Fruit fly (Drosophila melanogaster) whole organism, adult: ENCODE results near the gene Chc.

Source experiments
- CG11617 ChIP-seq: fragments of 200-800 bp; sonication (Bioruptor generic); optimal IDR thresholded peaks from 2 replicates; lab custom pipeline; 2017; ENCODE audit warnings: mild to moderate bottlenecking, missing biosample characterization, missing genetic modification reagents, missing genetic modification characterization
- CG12768 ChIP-seq: fragments of 200-800 bp; sonication (Bioruptor generic); optimal IDR thresholded peaks from 2 replicates; lab custom pipeline; 2017; ENCODE audit warnings: missing biosample characterization, missing genetic modification characterization, mild to moderate bottlenecking, moderate library complexity, missing genetic modification reagents
- CG14711 ChIP-seq: fragments of 200-800 bp; sonication (Bioruptor generic); optimal IDR thresholded peaks from 2 replicates; lab custom pipeline; 2018; ENCODE audit warnings: missing biosample characterization, mild to moderate bottlenecking, missing genetic modification characterization, moderate library complexity
- CG1620 ChIP-seq: fragments of 200-800 bp; sonication (Bioruptor generic); optimal IDR thresholded peaks from 2 replicates; lab custom pipeline; 2016; ENCODE audit warnings: missing biosample characterization, missing genetic modification characterization
- CG33017 ChIP-seq: fragments of 200-800 bp; sonication (Bioruptor generic); optimal IDR thresholded peaks from 2 replicates; lab custom pipeline; 2018; ENCODE audit warnings: missing biosample characterization, mild to moderate bottlenecking, missing genetic modification characterization, moderate library complexity
- CG5204 ChIP-seq: fragments of 200-800 bp; sonication (Bioruptor generic); optimal IDR thresholded peaks from 2 replicates; lab custom pipeline; 2016; ENCODE audit warnings: missing biosample characterization, missing genetic modification characterization
- CG7045 ChIP-seq: fragments of 200-800 bp; sonication (Bioruptor generic); optimal IDR thresholded peaks from 2 replicates; lab custom pipeline; 2017; ENCODE audit warnings: missing biosample characterization, mild to moderate bottlenecking, missing genetic modification characterization
- CG7101 ChIP-seq: fragments of 200-800 bp; sonication (Bioruptor generic); optimal IDR thresholded peaks from 2 replicates; lab custom pipeline; 2018; ENCODE audit warnings: missing biosample characterization, mild to moderate bottlenecking, missing genetic modification characterization, moderate library complexity
- Clk ChIP-seq: fragments of 200-800 bp; sonication (Bioruptor generic); optimal IDR thresholded peaks from 2 replicates; lab custom pipeline; 2017; ENCODE audit warnings: missing biosample characterization, missing genetic modification characterization
- Crg-1 ChIP-seq: fragments of 200-800 bp; sonication (Bioruptor generic); optimal IDR thresholded peaks from 2 replicates; lab custom pipeline; 2016; ENCODE audit warnings: missing biosample characterization, missing genetic modification characterization
- Hr96 ChIP-seq: fragments of 200-800 bp; sonication (Bioruptor generic); optimal IDR thresholded peaks from 2 replicates; lab custom pipeline; 2016; ENCODE audit warnings: missing biosample characterization, missing genetic modification characterization
- Mnt ChIP-seq: fragments of 200-800 bp; sonication (Bioruptor generic); optimal IDR thresholded peaks from 2 replicates; lab custom pipeline; 2016; ENCODE audit warnings: missing biosample characterization, mild to moderate bottlenecking, missing genetic modification characterization
- bab1 ChIP-seq: fragments of 200-800 bp; sonication (Bioruptor generic); optimal IDR thresholded peaks from 3 replicates; lab custom pipeline; 2019; ENCODE audit warnings: missing biosample characterization, mild to moderate bottlenecking, missing genetic modification characterization, moderate library complexity
- cic ChIP-seq: fragments of 200-800 bp; sonication (Bioruptor generic); optimal IDR thresholded peaks from 2 replicates; lab custom pipeline; 2017; ENCODE audit warnings: missing biosample characterization, mild to moderate bottlenecking, missing genetic modification characterization, moderate library complexity
- cnc ChIP-seq, 2 experiments: fragments of >200 bp; optimal IDR thresholded peaks; 2 replicates each; lab custom pipeline; 2017
- kay ChIP-seq: fragments of 200-800 bp; sonication (Bioruptor generic); peaks from one replicate; lab custom pipeline; 2016; ENCODE audit warnings: missing biosample characterization, missing genetic modification characterization, borderline replicate concordance
- ovo ChIP-seq: fragments of 200-800 bp; sonication (Bioruptor generic); optimal IDR thresholded peaks from 2 replicates; lab custom pipeline; 2016; ENCODE audit warnings: missing biosample characterization, missing genetic modification characterization
- pad ChIP-seq: fragments of 200-800 bp; sonication (Bioruptor generic); optimal IDR thresholded peaks from 3 replicates; lab custom pipeline; 2017; ENCODE audit warnings: missing biosample characterization, missing genetic modification characterization, mild to moderate bottlenecking, moderate library complexity, missing genetic modification reagents
- tj ChIP-seq: fragments of 200-800 bp; sonication (Bioruptor generic); optimal IDR thresholded peaks from 3 replicates; lab custom pipeline; 2017; ENCODE audit warnings: missing biosample characterization, mild to moderate bottlenecking, missing genetic modification characterization, moderate library complexity
- toe ChIP-seq: fragments of 200-800 bp; sonication (Bioruptor generic); optimal IDR thresholded peaks from 2 replicates; lab custom pipeline; 2016; ENCODE audit warnings: missing biosample characterization, missing genetic modification characterization

Gene Chc

dm6 chrX:15816127-15816526 lies 19.2 kb downstream of the Chc start:
- TF ChIP-seq Mnt (no peak), Clk (GFP tag; lab: Kevin White, UChicago) (no peak), CG7045 (no peak), cic (GFP tag; lab: Kevin White, UChicago) (no peak), pad (GFP tag; lab: Kevin White, UChicago) (no peak), toe (no peak), Crg-1 (GFP tag; lab: Kevin White, UChicago) (no peak), CG7101 (no peak), cnc (optimal IDR thresholded peaks at IDR 0.05; lab: Kevin White, UChicago) (no peak), CG12768 (GFP tag; lab: Kevin White, UChicago) (no peak), CG11617 (no peak), CG5204 (GFP tag; lab: Kevin White, UChicago) (no peak), CG33017 (tag; lab: Kevin White, UChicago) (no peak), Hr96 (GFP tag; lab: Kevin White, UChicago) (no peak), CG1620 (GFP tag; lab: Kevin White, UChicago) (no peak), kay (GFP tag; lab: Kevin White, UChicago) (no peak)

- TF ChIP-seq ovo (GFP tag; lab: Kevin White, UChicago) (no peak), CG1620 (GFP tag; lab: Kevin White, UChicago) (no peak), tj (peak; percentile 86), kay (GFP tag; lab: Kevin White, UChicago) (no peak)
Observed at dm6 chrX:15814485-15814884, 20.8 kb downstream of the Chc start.

- TF ChIP-seq tj = peak; percentile 22
- peak; percentile 93 for TF ChIP-seq kay (GFP tag; lab: Kevin White, UChicago)
- TF ChIP-seq Mnt = no peak
- TF ChIP-seq ovo (GFP tag; lab: Kevin White, UChicago) = peak; percentile 18
Observed at dm6 chrX:15813224-15813623, 22.1 kb downstream of the Chc start.

dm6 chrX:15812615-15812995 lies 22.7 kb downstream of the Chc start:
- TF ChIP-seq kay (GFP tag; lab: Kevin White, UChicago) = peak; percentile 75
- TF ChIP-seq CG12768 (GFP tag; lab: Kevin White, UChicago) = no peak
- TF ChIP-seq bab1 (GFP tag; lab: Kevin White, UChicago) = no peak

dm6 chrX:15811666-15812614 lies 23.4 kb downstream of the Chc start:
- TF ChIP-seq CG33017 (tag; lab: Kevin White, UChicago) (no peak), CG7045 (no peak), pad (GFP tag; lab: Kevin White, UChicago) (peak; percentile 1), tj (peak; percentile 82), ovo (GFP tag; lab: Kevin White, UChicago) (no peak), Clk (GFP tag; lab: Kevin White, UChicago) (no peak), CG14711 (tag; lab: Kevin White, UChicago) (peak; percentile 65), kay (GFP tag; lab: Kevin White, UChicago) (peak; percentile 80), cnc (optimal IDR thresholded peaks at IDR 0.05; lab: Kevin White, UChicago) (no peak), CG7101 (peak; percentile 27), bab1 (GFP tag; lab: Kevin White, UChicago) (peak; percentile 78), CG12768 (GFP tag; lab: Kevin White, UChicago) (peak; percentile 3), CG11617 (peak; percentile 44), cic (GFP tag; lab: Kevin White, UChicago) (peak; percentile 61), CG5204 (GFP tag; lab: Kevin White, UChicago) (no peak), toe (no peak), Mnt (peak; percentile 20)

- TF ChIP-seq CG11617 (no peak), CG7045 (no peak), CG33017 (tag; lab: Kevin White, UChicago) (no peak)
Observed at dm6 chrX:15809255-15809654, 26.0 kb downstream of the Chc start, which contains the start of gene CG8509. CG8509 (plus strand) TSS chrX:15809555.

- no peak for TF ChIP-seq CG33017 (tag; lab: Kevin White, UChicago)
- TF ChIP-seq tj = no peak
- TF ChIP-seq Crg-1 (GFP tag; lab: Kevin White, UChicago) = no peak
- TF ChIP-seq ovo (GFP tag; lab: Kevin White, UChicago) = no peak
Observed at dm6 chrX:15807915-15808314, 27.4 kb downstream of the Chc start.
